Fruit fly (Drosophila melanogaster): ENCODE data around the gene CG10948.

- no peak for TF ChIP-seq CG8478 (optimal IDR thresholded peaks at IDR 0.05)
- no peak for TF ChIP-seq psq (optimal IDR thresholded peaks at IDR 0.05)
Observed at dm6 chr3L:12833354-12833753, 16.6 kb downstream of the CG10948 start.
